Fruit fly (Drosophila melanogaster) whole organism, wandering third instar larva: ENCODE data around the gene Cyp312a1.

Source experiments
- Abd-B ChIP-seq: fragments of >200 bp; optimal IDR thresholded peaks from 2 replicates; lab custom pipeline; 2017; ENCODE audit warnings: missing biosample characterization, missing genetic modification characterization
- CG32264 ChIP-seq: fragments of 200-800 bp; sonication (Bioruptor generic); optimal IDR thresholded peaks from 2 replicates; lab custom pipeline; 2016; ENCODE audit warnings: missing biosample characterization, missing genetic modification characterization
- Sp1 ChIP-seq: fragments of 200-800 bp; sonication (Bioruptor generic); optimal IDR thresholded peaks from 3 replicates; lab custom pipeline; 2019; ENCODE audit warnings: missing biosample characterization, mild to moderate bottlenecking, missing genetic modification characterization, moderate library complexity
- dmrt93B ChIP-seq: fragments of 200-800 bp; sonication (Bioruptor generic); optimal IDR thresholded peaks from 2 replicates; lab custom pipeline; 2018; ENCODE audit warnings: missing biosample characterization, mild to moderate bottlenecking, missing genetic modification characterization
- foxo ChIP-seq, 2 experiments: fragments of 200-800 bp; sonication (Bioruptor generic); optimal IDR thresholded peaks; 2 replicates in 1 of 2; 3 replicates in 1 of 2; lab custom pipeline; 2016 to 2017; ENCODE audit warnings: missing biosample characterization in 2 of 2, missing genetic modification characterization in 2 of 2
- fru ChIP-seq: fragments of 200-800 bp; sonication (Bioruptor generic); optimal IDR thresholded peaks from 3 replicates; lab custom pipeline; 2016; ENCODE audit warnings: missing biosample characterization, mild to moderate bottlenecking, missing genetic modification characterization
- h ChIP-seq: fragments of 200-800 bp; sonication (Bioruptor generic); optimal IDR thresholded peaks from 3 replicates; lab custom pipeline; 2016; ENCODE audit warnings: missing biosample characterization, mild to moderate bottlenecking, missing genetic modification characterization
- psq ChIP-seq: fragments of 200-800 bp; sonication (Bioruptor generic); optimal IDR thresholded peaks from 3 replicates; lab custom pipeline; 2017; ENCODE audit warnings: missing biosample characterization, mild to moderate bottlenecking, missing genetic modification characterization, moderate library complexity
- rgr ChIP-seq: fragments of 200-800 bp; sonication (Bioruptor generic); optimal IDR thresholded peaks from 3 replicates; lab custom pipeline; 2016; ENCODE audit warnings: missing biosample characterization, mild to moderate bottlenecking, missing genetic modification characterization

dm6 chr3L:18106021-18106944 is 26.2 kb downstream of the Cyp312a1 start, which contains the start of the genes CG13698 and mRpS26:
- TF ChIP-seq rgr (GFP tag; lab: Kevin White, UChicago): peak; percentile 67
- peak; percentile 58 for TF ChIP-seq h (GFP tag; lab: Kevin White, UChicago)
- TF ChIP-seq foxo (GFP tag; optimal IDR thresholded peaks at IDR 0.05; lab: Kevin White, UChicago): peak in 1 of 2 experiments; percentile 78
- TF ChIP-seq psq: peak; percentile 57
- TF ChIP-seq Abd-B: no peak
- peak; percentile 95 for TF ChIP-seq fru
- peak; percentile 78 for TF ChIP-seq Sp1 (GFP tag; lab: Kevin White, UChicago)
- TF ChIP-seq CG32264 (GFP tag; lab: Kevin White, UChicago): no peak
- TF ChIP-seq dmrt93B (GFP tag; lab: Kevin White, UChicago): peak; percentile 60
